Fruit fly (Drosophila melanogaster): ENCODE data around the gene Lip4.
A peak's percentile ranks its signal among the peaks of the same experiment; 100 is the strongest.

The Lip4 gene

DNA sequence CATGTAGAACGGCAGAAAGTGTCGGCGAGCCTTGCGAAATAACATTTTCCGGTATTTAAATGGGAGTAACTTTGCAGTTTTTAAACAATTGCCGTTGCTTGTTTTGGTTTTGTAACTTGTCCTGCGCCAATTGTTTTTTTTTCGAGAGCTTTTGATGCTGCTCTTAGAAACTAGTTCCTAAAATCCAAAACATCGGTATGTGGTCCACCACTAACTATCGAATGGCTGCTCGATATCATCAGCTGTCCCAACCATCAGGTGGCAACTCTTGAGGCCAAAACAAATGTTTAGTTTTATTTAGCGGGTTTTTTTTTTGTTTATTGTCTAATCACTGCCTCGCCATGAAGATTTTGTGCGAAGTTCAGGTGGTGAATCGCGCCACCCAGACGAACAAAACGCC, 10.3 kb upstream of the Lip4 start, which contains the start of the genes Fatp1 and Lrr47:
Gene Fatp1 (minus strand): TSS at position 134 of the 400 bp plus-strand sequence.
Gene Lrr47 (plus strand): TSS at position 251 of the 400 bp plus-strand sequence.
- peak; percentile 20 for TF ChIP-seq fru (GFP tag; optimal IDR thresholded peaks at IDR 0.05)
- no peak for TF ChIP-seq ey (GFP tag; optimal IDR thresholded peaks at IDR 0.05)
- no peak for TF ChIP-seq dsf (GFP tag; optimal IDR thresholded peaks at IDR 0.05; ENCODE audit: borderline replicate concordance)
- TF ChIP-seq OdsH (GFP tag; optimal IDR thresholded peaks at IDR 0.05): no peak
- TF ChIP-seq rgr (GFP tag; optimal IDR thresholded peaks at IDR 0.05): no peak
- TF ChIP-seq GATAd (GFP tag; optimal IDR thresholded peaks at IDR 0.05): no peak
- TF ChIP-seq Myc (optimal IDR thresholded peaks at IDR 0.05): no peak
- peak; percentile 46 for TF ChIP-seq Hr83 (GFP tag; optimal IDR thresholded peaks at IDR 0.05; ENCODE audit: poor library complexity, severe bottlenecking)
- no peak for TF ChIP-seq usp (GFP tag; optimal IDR thresholded peaks at IDR 0.05)
- TF ChIP-seq tai (GFP tag; optimal IDR thresholded peaks at IDR 0.05): no peak
- no peak for TF ChIP-seq foxo (GFP tag; optimal IDR thresholded peaks at IDR 0.05)
- TF ChIP-seq woc (GFP tag; optimal IDR thresholded peaks at IDR 0.05): peak; percentile 25
- no peak for TF ChIP-seq CG9705 (GFP tag; optimal IDR thresholded peaks at IDR 0.05)
- no peak for TF ChIP-seq lola (GFP tag; optimal IDR thresholded peaks at IDR 0.05)
- TF ChIP-seq dmrt93B (GFP tag; optimal IDR thresholded peaks at IDR 0.05): no peak
- no peak for TF ChIP-seq sage (GFP tag; optimal IDR thresholded peaks at IDR 0.05)
- TF ChIP-seq Hnf4 (GFP tag; optimal IDR thresholded peaks at IDR 0.05): no peak

DNA sequence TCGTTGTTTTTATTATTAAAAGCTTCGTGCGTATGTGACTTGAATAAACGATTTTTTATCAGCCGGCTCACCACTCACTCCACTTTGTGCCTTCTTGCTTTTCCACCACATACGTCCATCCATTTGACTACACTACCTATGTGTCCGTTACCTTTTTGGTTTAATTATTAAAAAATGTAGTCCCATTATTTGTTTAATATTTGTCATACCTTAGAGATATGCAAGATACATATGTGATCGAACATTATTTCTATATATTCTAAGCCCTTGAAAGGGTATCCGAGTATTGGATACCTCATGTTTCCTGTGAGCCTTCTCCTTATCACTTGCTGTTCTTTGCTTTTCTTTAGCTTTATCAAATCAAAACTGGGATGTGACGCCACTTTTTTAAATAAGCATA, 8.1 kb upstream of the Lip4 start:
- no peak for TF ChIP-seq dl (GFP tag; optimal IDR thresholded peaks at IDR 0.05; ENCODE audit: insufficient read depth in 1 of 2, partially characterized antibody in 2 of 2)
- peak; percentile 84 for TF ChIP-seq HLH106 (tag; optimal IDR thresholded peaks at IDR 0.05)
- no peak for TF ChIP-seq GATAd (GFP tag; optimal IDR thresholded peaks at IDR 0.05)
- no peak for TF ChIP-seq Abd-B (GFP tag; optimal IDR thresholded peaks at IDR 0.05)
- no peak for TF ChIP-seq Rel (GFP tag; optimal IDR thresholded peaks at IDR 0.05)
- peak; percentile 21 for TF ChIP-seq Rel (tag; optimal IDR thresholded peaks at IDR 0.05)
- no peak for TF ChIP-seq Myc (optimal IDR thresholded peaks at IDR 0.05)
- peak; percentile 10 to 82 for TF ChIP-seq foxo (GFP tag; optimal IDR thresholded peaks at IDR 0.05)
- TF ChIP-seq h (GFP tag; optimal IDR thresholded peaks at IDR 0.05): peak; percentile 90
- peak; percentile 11 for TF ChIP-seq dsf (GFP tag; optimal IDR thresholded peaks at IDR 0.05; ENCODE audit: borderline replicate concordance)
- peak; percentile 81 for TF ChIP-seq rgr (GFP tag; optimal IDR thresholded peaks at IDR 0.05)
- TF ChIP-seq Dfd (GFP tag; optimal IDR thresholded peaks at IDR 0.05): no peak
- peak; percentile 44 for TF ChIP-seq woc (GFP tag; optimal IDR thresholded peaks at IDR 0.05)
- peak; percentile 81 for TF ChIP-seq Hnf4 (GFP tag; optimal IDR thresholded peaks at IDR 0.05)
- TF ChIP-seq Dif (GFP tag; optimal IDR thresholded peaks at IDR 0.05; ENCODE audit: partially characterized antibody): no peak
- peak; percentile 78 for TF ChIP-seq OdsH (GFP tag; optimal IDR thresholded peaks at IDR 0.05)
- peak; percentile 53 for TF ChIP-seq CG32264 (GFP tag; optimal IDR thresholded peaks at IDR 0.05)
- TF ChIP-seq pan (optimal IDR thresholded peaks at IDR 0.05): no peak
- TF ChIP-seq Jra (GFP tag; optimal IDR thresholded peaks at IDR 0.05): no peak
- no peak for TF ChIP-seq jim (GFP tag; optimal IDR thresholded peaks at IDR 0.05)
- no peak for TF ChIP-seq CrebA (GFP tag; optimal IDR thresholded peaks at IDR 0.05; ENCODE audit: borderline replicate concordance)
- TF ChIP-seq dmrt93B (GFP tag; optimal IDR thresholded peaks at IDR 0.05): peak; percentile 53
- TF ChIP-seq tai (GFP tag; optimal IDR thresholded peaks at IDR 0.05): peak; percentile 34
- no peak for TF ChIP-seq Mio (GFP tag; optimal IDR thresholded peaks at IDR 0.05)
- peak; percentile 73 for TF ChIP-seq sage (GFP tag; optimal IDR thresholded peaks at IDR 0.05)
- no peak for TF ChIP-seq Hr78 (GFP tag; optimal IDR thresholded peaks at IDR 0.05)
- TF ChIP-seq Vsx2 (GFP tag; optimal IDR thresholded peaks at IDR 0.05; ENCODE audit: partially characterized antibody): no peak
- peak; percentile 80 for TF ChIP-seq br (GFP tag; optimal IDR thresholded peaks at IDR 0.05)
- no peak for TF ChIP-seq Hr83 (GFP tag; optimal IDR thresholded peaks at IDR 0.05; ENCODE audit: poor library complexity, severe bottlenecking)
- TF ChIP-seq ey (GFP tag; optimal IDR thresholded peaks at IDR 0.05): peak; percentile 84
- peak; percentile 10 for TF ChIP-seq CG9705 (GFP tag; optimal IDR thresholded peaks at IDR 0.05)
- TF ChIP-seq usp (GFP tag; optimal IDR thresholded peaks at IDR 0.05): no peak
- peak; percentile 73 for TF ChIP-seq psq (GFP tag; optimal IDR thresholded peaks at IDR 0.05)
- peak; percentile 78 for TF ChIP-seq Sp1 (GFP tag; optimal IDR thresholded peaks at IDR 0.05)
- no peak for TF ChIP-seq lola (GFP tag; optimal IDR thresholded peaks at IDR 0.05)
- no peak for TF ChIP-seq sv (GFP tag; optimal IDR thresholded peaks at IDR 0.05)
- peak; percentile 84 for TF ChIP-seq fru (GFP tag; optimal IDR thresholded peaks at IDR 0.05)
- TF ChIP-seq brk (GFP tag; optimal IDR thresholded peaks at IDR 0.05): peak; percentile 50
- TF ChIP-seq N (GFP tag; optimal IDR thresholded peaks at IDR 0.05): no peak

Data from whole organism, wandering third instar larva.